Worm (Caenorhabditis elegans) whole organism, young adult: Measurements from ENCODE around the gene Y37E11AR.7.

Experiments
- B0019.2 ChIP-seq: fragments of 200-800 bp; sonication (Bioruptor generic); conservative IDR thresholded peaks from 2 replicates; pipeline ENCODE4 v1.3.6; 2022; ENCODE audit warnings: missing genetic modification reagents, missing genetic modification characterization, missing compliant biosample characterization
- B0336.3 ChIP-seq: fragments of 200-800 bp; sonication (Bioruptor generic); IDR thresholded peaks from 2 replicates; pipeline ENCODE4 v1.3.6; 2022; ENCODE audit warnings: missing genetic modification characterization, missing compliant biosample characterization
- C17E4.6 ChIP-seq: fragments of 200-800 bp; sonication (Bioruptor generic); IDR thresholded peaks from 2 replicates; pipeline ENCODE4 v1.3.6; 2022; ENCODE audit warnings: missing genetic modification reagents, missing genetic modification characterization, missing compliant biosample characterization
- D2030.7 ChIP-seq: fragments of 200-800 bp; sonication (Bioruptor generic); IDR thresholded peaks from 2 replicates; pipeline ENCODE4 v1.3.6; 2022; ENCODE audit warnings: missing genetic modification reagents, missing genetic modification characterization, missing compliant biosample characterization
- F33H1.4 ChIP-seq: fragments of 200-800 bp; sonication (Bioruptor generic); IDR thresholded peaks from 2 replicates; pipeline ENCODE4 v1.3.6; 2022; ENCODE audit warnings: missing genetic modification reagents, missing genetic modification characterization, missing compliant biosample characterization
- F49E8.2 ChIP-seq: sonication (generic microtip); optimal IDR thresholded peaks from 3 replicates; lab custom pipeline; 2017; ENCODE audit warnings: missing genetic modification characterization, mild to moderate bottlenecking, missing compliant biosample characterization, antibody characterized with exemption, moderate library complexity; ENCODE audit not compliant: insufficient read depth
- F52B5.7 ChIP-seq: sonication (generic microtip); optimal IDR thresholded peaks from 2 replicates; lab custom pipeline; 2016; ENCODE audit warnings: mild to moderate bottlenecking, missing genetic modification characterization, missing compliant biosample characterization
- F57A8.1 ChIP-seq: fragments of 200-800 bp; sonication (Bioruptor generic); optimal IDR thresholded peaks from 2 replicates; lab custom pipeline; 2018; ENCODE audit warnings: mild to moderate bottlenecking, missing genetic modification characterization, moderate library complexity, missing compliant biosample characterization
- T07F8.4 ChIP-seq: sonication (generic microtip); optimal IDR thresholded peaks from 2 replicates; lab custom pipeline; 2016; ENCODE audit warnings: mild to moderate bottlenecking, missing genetic modification characterization, moderate library complexity, missing compliant biosample characterization
- Y67H2A.10 ChIP-seq: fragments of 200-800 bp; sonication (Bioruptor generic); conservative IDR thresholded peaks from 2 replicates; pipeline ENCODE4 v1.3.6; 2022; ENCODE audit warnings: missing genetic modification reagents, missing genetic modification characterization, missing compliant biosample characterization
- Y79H2A.3 ChIP-seq: fragments of 200-800 bp; sonication (Bioruptor generic); conservative IDR thresholded peaks from 2 replicates; pipeline ENCODE4 v1.3.6; 2022; ENCODE audit warnings: missing genetic modification reagents, missing genetic modification characterization, missing compliant biosample characterization
- ZK185.1 ChIP-seq: sonication (generic microtip); optimal IDR thresholded peaks from 2 replicates; lab custom pipeline; 2016; ENCODE audit warnings: mild to moderate bottlenecking, missing genetic modification characterization, missing compliant biosample characterization; ENCODE audit not compliant: poor library complexity, severe bottlenecking
- ama-1 ChIP-seq, 3 experiments: fragments of 150-350 bp in 1 of 3; sonication (generic microtip) in 2 of 3; optimal IDR thresholded peaks; 2 replicates each; lab custom pipeline; 2014 to 2018; ENCODE audit warnings: missing biosample characterization in 2 of 3, missing genetic modification characterization in 2 of 3, missing genetic modification reagents in 2 of 3
- athp-1 ChIP-seq: sonication (generic microtip); optimal IDR thresholded peaks from 2 replicates; lab custom pipeline; 2017; ENCODE audit warnings: mild to moderate bottlenecking, missing genetic modification characterization, missing compliant biosample characterization
- ccch-3 ChIP-seq: fragments of 200-800 bp; sonication (Bioruptor generic); optimal IDR thresholded peaks from 2 replicates; lab custom pipeline; 2018; ENCODE audit warnings: mild to moderate bottlenecking, missing genetic modification characterization, missing compliant biosample characterization
- ceh-100 ChIP-seq: fragments of 200-800 bp; sonication (Bioruptor generic); IDR thresholded peaks from 2 replicates; pipeline ENCODE4 v1.3.6; 2022; ENCODE audit warnings: missing genetic modification reagents, missing genetic modification characterization, missing compliant biosample characterization
- ceh-27 ChIP-seq: fragments of 200-800 bp; sonication (Bioruptor generic); optimal IDR thresholded peaks from 2 replicates; lab custom pipeline; 2018; ENCODE audit warnings: mild to moderate bottlenecking, missing genetic modification characterization, moderate library complexity, missing compliant biosample characterization
- ceh-58 ChIP-seq: fragments of 200-800 bp; sonication (Bioruptor generic); IDR thresholded peaks from 2 replicates; pipeline ENCODE4 v1.3.6; 2022; ENCODE audit warnings: missing genetic modification characterization, missing compliant biosample characterization
- ceh-91 ChIP-seq: fragments of 200-800 bp; sonication (Bioruptor generic); IDR thresholded peaks from 2 replicates; pipeline ENCODE4 v1.3.6; 2022; ENCODE audit warnings: missing genetic modification reagents, missing genetic modification characterization, missing compliant biosample characterization
- chd-7 ChIP-seq: sonication (generic microtip); optimal IDR thresholded peaks from 2 replicates; lab custom pipeline; 2016; ENCODE audit warnings: mild to moderate bottlenecking, missing genetic modification characterization, moderate library complexity, missing compliant biosample characterization
- dox-1 ChIP-seq: fragments of 200-800 bp; sonication (Bioruptor generic); IDR thresholded peaks from 2 replicates; pipeline ENCODE4 v1.3.6; 2022; ENCODE audit warnings: missing genetic modification reagents, missing genetic modification characterization, missing compliant biosample characterization
- dpff-1 ChIP-seq: sonication (generic microtip); optimal IDR thresholded peaks from 2 replicates; lab custom pipeline; 2017; ENCODE audit warnings: mild to moderate bottlenecking, missing genetic modification characterization, missing compliant biosample characterization
- ekl-4 ChIP-seq: fragments of 200-800 bp; sonication (Bioruptor generic); IDR thresholded peaks from 2 replicates; pipeline ENCODE4 v1.3.6; 2022; ENCODE audit warnings: missing genetic modification reagents, missing genetic modification characterization, missing compliant biosample characterization
- hmg-1.2 ChIP-seq: fragments of 200-800 bp; sonication (Bioruptor generic); IDR thresholded peaks from 2 replicates; pipeline ENCODE4 v1.3.6; 2022; ENCODE audit warnings: missing genetic modification reagents, missing genetic modification characterization, missing compliant biosample characterization
- hrde-1 ChIP-seq: sonication (generic microtip); optimal IDR thresholded peaks from 2 replicates; lab custom pipeline; 2016; ENCODE audit warnings: missing genetic modification characterization, mild to moderate bottlenecking, missing compliant biosample characterization, moderate library complexity, missing genotype, missing genetic modification reagents, borderline replicate concordance
- lag-1 ChIP-seq: fragments of 200-800 bp; sonication (Bioruptor generic); IDR thresholded peaks from 2 replicates; pipeline ENCODE4 v1.3.6; 2022; ENCODE audit warnings: missing genetic modification reagents, missing genetic modification characterization, missing compliant biosample characterization
- lin-26 ChIP-seq: fragments of 200-800 bp; sonication (Bioruptor generic); IDR thresholded peaks from 2 replicates; pipeline ENCODE4 v1.3.6; 2022; ENCODE audit warnings: missing genetic modification reagents, missing genetic modification characterization, missing compliant biosample characterization
- lin-40 ChIP-seq: sonication (generic microtip); optimal IDR thresholded peaks from 2 replicates; lab custom pipeline; 2016; ENCODE audit warnings: missing genetic modification characterization, mild to moderate bottlenecking, missing compliant biosample characterization, missing genotype, missing genetic modification reagents
- madf-10 ChIP-seq: sonication (generic microtip); optimal IDR thresholded peaks from 2 replicates; lab custom pipeline; 2016; ENCODE audit warnings: mild to moderate bottlenecking, missing genetic modification characterization, missing compliant biosample characterization
- madf-3 ChIP-seq: fragments of 200-800 bp; sonication (Bioruptor generic); IDR thresholded peaks from 2 replicates; pipeline ENCODE4 v1.3.6; 2022; ENCODE audit warnings: missing genetic modification reagents, missing genetic modification characterization, missing compliant biosample characterization
- madf-6 ChIP-seq: fragments of 200-800 bp; sonication (Bioruptor generic); IDR thresholded peaks from 2 replicates; pipeline ENCODE4 v1.3.6; 2022; ENCODE audit warnings: missing genetic modification reagents, missing genetic modification characterization, missing compliant biosample characterization
- mcd-1 ChIP-seq: fragments of 200-800 bp; sonication (Bioruptor generic); IDR thresholded peaks from 2 replicates; pipeline ENCODE4 v1.3.6; 2022; ENCODE audit warnings: missing genetic modification reagents, missing genetic modification characterization, missing compliant biosample characterization
- mxl-1 ChIP-seq: sonication (generic microtip); optimal IDR thresholded peaks from 2 replicates; lab custom pipeline; 2016; ENCODE audit warnings: missing genetic modification characterization, missing compliant biosample characterization
- nhr-120 ChIP-seq: fragments of 200-800 bp; sonication (Bioruptor generic); IDR thresholded peaks from 2 replicates; pipeline ENCODE4 v1.3.6; 2022; ENCODE audit warnings: missing genetic modification characterization, missing compliant biosample characterization
- nhr-179 ChIP-seq: sonication (generic microtip); optimal IDR thresholded peaks from 2 replicates; lab custom pipeline; 2016; ENCODE audit warnings: mild to moderate bottlenecking, missing genetic modification characterization, missing compliant biosample characterization
- nhr-27 ChIP-seq: fragments of 200-800 bp; sonication (Bioruptor generic); optimal IDR thresholded peaks from 2 replicates; lab custom pipeline; 2018; ENCODE audit warnings: mild to moderate bottlenecking, missing genetic modification characterization, moderate library complexity, missing compliant biosample characterization
- pha-4 ChIP-seq: fragments of 150-350 bp; sonication (generic microtip); optimal IDR thresholded peaks from 2 replicates; lab custom pipeline; 2014; ENCODE audit warnings: missing biosample characterization, missing genetic modification reagents, missing genetic modification characterization
- rcor-1 ChIP-seq: fragments of 200-800 bp; sonication (Bioruptor generic); IDR thresholded peaks from 2 replicates; pipeline ENCODE4 v1.3.6; 2022; ENCODE audit warnings: missing genetic modification reagents, missing genetic modification characterization, missing compliant biosample characterization
- rec-8 ChIP-seq, 2 experiments: sonication (generic microtip); optimal IDR thresholded peaks; 2 replicates each; lab custom pipeline; 2016; ENCODE audit warnings: mild to moderate bottlenecking in 2 of 2, missing genetic modification characterization in 2 of 2, missing genetic modification reagents in 2 of 2, missing genotype in 2 of 2, missing biosample characterization in 1 of 2, missing compliant biosample characterization in 1 of 2, moderate library complexity in 1 of 2
- snpc-1.3 ChIP-seq: sonication (generic microtip); optimal IDR thresholded peaks from 2 replicates; lab custom pipeline; 2017; ENCODE audit warnings: missing genetic modification characterization, mild to moderate bottlenecking, missing compliant biosample characterization, antibody characterized with exemption, moderate library complexity, missing genotype, missing genetic modification reagents; ENCODE audit not compliant: insufficient read depth
- somi-1 ChIP-seq: fragments of 200-800 bp; sonication (Bioruptor generic); optimal IDR thresholded peaks from 2 replicates; lab custom pipeline; 2018; ENCODE audit warnings: mild to moderate bottlenecking, missing genetic modification characterization, missing compliant biosample characterization
- sptf-2 ChIP-seq: fragments of 200-800 bp; sonication (Bioruptor generic); optimal IDR thresholded peaks from 2 replicates; lab custom pipeline; 2018; ENCODE audit warnings: mild to moderate bottlenecking, missing genetic modification characterization, missing compliant biosample characterization
- ztf-28 ChIP-seq: fragments of 200-800 bp; sonication (Bioruptor generic); IDR thresholded peaks from 2 replicates; pipeline ENCODE4 v1.3.6; 2022; ENCODE audit warnings: missing genetic modification reagents, missing genetic modification characterization, missing compliant biosample characterization
- ztf-6 ChIP-seq: fragments of 200-800 bp; sonication (Bioruptor generic); IDR thresholded peaks from 2 replicates; pipeline ENCODE4 v1.3.6; 2022; ENCODE audit warnings: missing genetic modification reagents, missing genetic modification characterization, missing compliant biosample characterization

Y37E11AR.7 gene

ce11 chrIV:3721973-3722372 is 33.3 kb downstream of the Y37E11AR.7 start:
- TF ChIP-seq madf-10 (tag; lab: Kevin White, UChicago) (no peak), sptf-2 (GFP tag; lab: Kevin White, UChicago) (no peak), ceh-58 (GFP tag; lab: Robert Waterston, UW) (no peak), F49E8.2 (tag; lab: Kevin White, UChicago) (no peak), ceh-91 (GFP tag; lab: Robert Waterston, UW) (no peak), ztf-28 (GFP tag; lab: Robert Waterston, UW) (no peak), ekl-4 (GFP tag; lab: Robert Waterston, UW) (no peak), ZK185.1 (tag; lab: Kevin White, UChicago) (no peak), B0019.2 (GFP tag; lab: Robert Waterston, UW) (no peak), D2030.7 (GFP tag; lab: Robert Waterston, UW) (no peak), dpff-1 (no peak), F57A8.1 (GFP tag; lab: Kevin White, UChicago) (no peak), ztf-6 (GFP tag; lab: Robert Waterston, UW) (no peak)
- TF ChIP-seq, all 124 proteins: peak for 0

ce11 chrIV:3720644-3721043 is 34.6 kb downstream of the Y37E11AR.7 start:
- TF ChIP-seq nhr-179 (tag; lab: Kevin White, UChicago) (no peak), ceh-27 (no peak), hrde-1 (tag; lab: Kevin White, UChicago) (no peak), F33H1.4 (no peak), snpc-1.3 (tag; lab: Kevin White, UChicago) (no peak), F57A8.1 (GFP tag; lab: Kevin White, UChicago) (no peak), madf-6 (GFP tag; lab: Robert Waterston, UW) (no peak), mcd-1 (GFP tag; lab: Robert Waterston, UW) (no peak), C17E4.6 (GFP tag; lab: Robert Waterston, UW) (no peak), pha-4 (tag; lab: Kevin White, UChicago) (no peak), ama-1 (optimal IDR thresholded peaks at IDR 0.05; lab: Kevin White, UChicago) (no peak), ama-1 (GFP tag; optimal IDR thresholded peaks at IDR 0.05; lab: Kevin White, UChicago) (no peak), madf-3 (GFP tag; lab: Robert Waterston, UW) (no peak), athp-1 (tag; lab: Kevin White, UChicago) (no peak), rcor-1 (GFP tag; lab: Robert Waterston, UW) (no peak), lag-1 (GFP tag; lab: Robert Waterston, UW) (no peak), lin-26 (GFP tag; lab: Robert Waterston, UW) (no peak), somi-1 (GFP tag; lab: Kevin White, UChicago) (no peak)

ce11 chrIV:3719057-3719456 is 36.2 kb downstream of the Y37E11AR.7 start, which contains the start of gene Y37E11AM.3:
Y37E11AM.3 (minus strand) TSS chrIV:3719157.
- TF ChIP-seq chd-7 = no peak
- no peak for TF ChIP-seq lin-26 (GFP tag; lab: Robert Waterston, UW)
- no peak for TF ChIP-seq ceh-100 (GFP tag; lab: Robert Waterston, UW)
- TF ChIP-seq, all 124 proteins: peak for 0

ce11 chrIV:3710737-3711136 is 44.5 kb downstream of the Y37E11AR.7 start:
- TF ChIP-seq lin-40 (tag; lab: Kevin White, UChicago) = no peak
- TF ChIP-seq Y79H2A.3 (GFP tag; lab: Robert Waterston, UW) = no peak
- no peak for TF ChIP-seq mxl-1
- TF ChIP-seq T07F8.4 = no peak
- TF ChIP-seq athp-1 (tag; lab: Kevin White, UChicago) = no peak
- no peak for TF ChIP-seq ccch-3 (GFP tag; lab: Kevin White, UChicago)
- TF ChIP-seq F52B5.7 = no peak
- TF ChIP-seq chd-7 = no peak
- no peak for TF ChIP-seq B0336.3 (GFP tag; lab: Robert Waterston, UW)
- TF ChIP-seq rec-8 (tag; optimal IDR thresholded peaks at IDR 0.05; lab: Kevin White, UChicago) = no peak
- no peak for TF ChIP-seq Y67H2A.10 (GFP tag; lab: Robert Waterston, UW)
- TF ChIP-seq nhr-27 (tag; lab: Kevin White, UChicago) = no peak
- no peak for TF ChIP-seq dox-1 (GFP tag; lab: Robert Waterston, UW)
- no peak for TF ChIP-seq lag-1 (GFP tag; lab: Robert Waterston, UW)
- no peak for TF ChIP-seq nhr-120
- no peak for TF ChIP-seq hmg-1.2 (GFP tag; lab: Robert Waterston, UW)
